Fruit fly (Drosophila melanogaster): ENCODE measurements around the gene CG3368.
A peak's percentile ranks its signal among the peaks of the same experiment; 100 is the strongest.

The CG3368 gene

DNA sequence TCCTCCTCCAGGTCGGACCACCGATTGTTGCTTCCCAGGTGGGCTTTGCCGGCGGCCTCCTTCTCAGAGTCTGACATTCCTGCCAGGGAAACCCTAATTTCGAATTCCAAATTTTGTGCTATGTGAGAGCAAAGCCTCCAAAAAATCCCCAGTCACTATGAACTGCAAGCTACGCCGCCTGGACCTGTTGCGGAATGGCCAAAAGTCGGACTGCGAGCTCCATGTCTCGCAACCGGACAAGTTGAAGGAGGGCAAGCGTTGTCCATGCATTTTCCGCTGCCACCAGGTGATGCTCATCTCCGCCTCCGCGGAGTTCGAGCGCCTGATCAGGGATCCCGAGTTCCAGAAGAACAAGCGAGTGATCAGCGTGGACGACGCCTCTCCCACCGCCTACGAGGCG, 18.2 kb upstream of the CG3368 start, which contains the start of the genes CG14262 and CG14260:
CG14262 (minus strand) TSS at position 101 of the 400 bp plus-strand sequence.
CG14260 (plus strand) TSS at position 128 of the 400 bp plus-strand sequence.
- TF ChIP-seq Hr78 (GFP tag; optimal IDR thresholded peaks at IDR 0.05) = no peak
- no peak for TF ChIP-seq Dif (GFP tag; optimal IDR thresholded peaks at IDR 0.05; ENCODE audit: partially characterized antibody)
- no peak for TF ChIP-seq fru (GFP tag; optimal IDR thresholded peaks at IDR 0.05)
- no peak for TF ChIP-seq dmrt93B (GFP tag; optimal IDR thresholded peaks at IDR 0.05)
- TF ChIP-seq Rel (GFP tag; optimal IDR thresholded peaks at IDR 0.05) = no peak
- TF ChIP-seq Rel (tag; optimal IDR thresholded peaks at IDR 0.05) = no peak
- TF ChIP-seq N (GFP tag; optimal IDR thresholded peaks at IDR 0.05) = no peak
- TF ChIP-seq CrebA (GFP tag; optimal IDR thresholded peaks at IDR 0.05; ENCODE audit: borderline replicate concordance) = no peak
- no peak for TF ChIP-seq CG9705 (GFP tag; optimal IDR thresholded peaks at IDR 0.05)
- TF ChIP-seq h (GFP tag; optimal IDR thresholded peaks at IDR 0.05) = no peak
- TF ChIP-seq tai (GFP tag; optimal IDR thresholded peaks at IDR 0.05) = no peak
- TF ChIP-seq jim (GFP tag; optimal IDR thresholded peaks at IDR 0.05) = no peak
- no peak for TF ChIP-seq HLH106 (tag; optimal IDR thresholded peaks at IDR 0.05)
- TF ChIP-seq Sp1 (GFP tag; optimal IDR thresholded peaks at IDR 0.05) = no peak
- no peak for TF ChIP-seq foxo (GFP tag; optimal IDR thresholded peaks at IDR 0.05)
- no peak for TF ChIP-seq psq (GFP tag; optimal IDR thresholded peaks at IDR 0.05)
- no peak for TF ChIP-seq br (GFP tag; optimal IDR thresholded peaks at IDR 0.05)

- no peak for TF ChIP-seq CG32264 (GFP tag; optimal IDR thresholded peaks at IDR 0.05)
- TF ChIP-seq dmrt93B (GFP tag; optimal IDR thresholded peaks at IDR 0.05) = no peak
- TF ChIP-seq rgr (GFP tag; optimal IDR thresholded peaks at IDR 0.05) = no peak
- no peak for TF ChIP-seq HLH106 (tag; optimal IDR thresholded peaks at IDR 0.05)
- no peak for TF ChIP-seq foxo (GFP tag; optimal IDR thresholded peaks at IDR 0.05)
- no peak for TF ChIP-seq Rel (GFP tag; optimal IDR thresholded peaks at IDR 0.05)
- peak; percentile 78 for TF ChIP-seq Rel (tag; optimal IDR thresholded peaks at IDR 0.05)
- no peak for TF ChIP-seq Hr78 (GFP tag; optimal IDR thresholded peaks at IDR 0.05)
Observed at dm6 chr3R:27270379-27271266, 13.0 kb upstream of the CG3368 start.

DNA sequence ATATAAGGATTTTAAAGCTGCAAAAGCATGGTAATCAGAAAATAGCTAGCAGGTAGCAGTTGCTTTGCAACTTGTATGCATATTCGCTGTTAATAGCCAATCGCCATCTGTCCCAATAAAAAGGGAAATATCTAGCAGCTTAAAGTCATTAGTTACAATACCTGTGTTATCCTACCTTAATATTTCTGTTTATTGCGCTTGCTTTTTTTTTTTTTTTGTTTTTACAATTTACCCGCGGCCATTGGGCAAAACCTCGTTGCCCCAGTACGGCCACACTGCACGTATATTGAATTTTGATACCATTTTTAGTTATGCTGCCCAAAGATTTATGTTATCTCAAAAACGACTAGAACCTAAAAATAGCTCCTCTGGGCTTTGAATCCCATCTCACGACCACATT, 11.3 kb upstream of the CG3368 start:
- peak; percentile 56 for TF ChIP-seq jim (GFP tag; optimal IDR thresholded peaks at IDR 0.05)
- peak; percentile 2 for TF ChIP-seq Myc (optimal IDR thresholded peaks at IDR 0.05)
- no peak for TF ChIP-seq N (GFP tag; optimal IDR thresholded peaks at IDR 0.05)

- no peak for TF ChIP-seq Abd-B (GFP tag; optimal IDR thresholded peaks at IDR 0.05)
- no peak for TF ChIP-seq brk (GFP tag; optimal IDR thresholded peaks at IDR 0.05)
- no peak for TF ChIP-seq HLH106 (tag; optimal IDR thresholded peaks at IDR 0.05)
- no peak for TF ChIP-seq sage (GFP tag; optimal IDR thresholded peaks at IDR 0.05)
- no peak for TF ChIP-seq CrebA (GFP tag; optimal IDR thresholded peaks at IDR 0.05; ENCODE audit: borderline replicate concordance)
- no peak for TF ChIP-seq Hnf4 (GFP tag; optimal IDR thresholded peaks at IDR 0.05)
- peak; percentile 16 for TF ChIP-seq dmrt93B (GFP tag; optimal IDR thresholded peaks at IDR 0.05)
- TF ChIP-seq OdsH (GFP tag; optimal IDR thresholded peaks at IDR 0.05) = peak; percentile 29
- no peak for TF ChIP-seq N (GFP tag; optimal IDR thresholded peaks at IDR 0.05)
- TF ChIP-seq Rel (GFP tag; optimal IDR thresholded peaks at IDR 0.05) = no peak
- peak; percentile 77 for TF ChIP-seq Rel (tag; optimal IDR thresholded peaks at IDR 0.05)
- TF ChIP-seq woc (GFP tag; optimal IDR thresholded peaks at IDR 0.05) = no peak
- peak; percentile 68 for TF ChIP-seq h (GFP tag; optimal IDR thresholded peaks at IDR 0.05)
- no peak for TF ChIP-seq jim (GFP tag; optimal IDR thresholded peaks at IDR 0.05)
- peak; percentile 48 for TF ChIP-seq ey (GFP tag; optimal IDR thresholded peaks at IDR 0.05)
- no peak for TF ChIP-seq tai (GFP tag; optimal IDR thresholded peaks at IDR 0.05)
- peak; percentile 54 for TF ChIP-seq rgr (GFP tag; optimal IDR thresholded peaks at IDR 0.05)
- peak; percentile 22 for TF ChIP-seq Sp1 (GFP tag; optimal IDR thresholded peaks at IDR 0.05)
- TF ChIP-seq br (GFP tag; optimal IDR thresholded peaks at IDR 0.05) = peak; percentile 32
- peak; percentile 11 for TF ChIP-seq psq (GFP tag; optimal IDR thresholded peaks at IDR 0.05)
- TF ChIP-seq Hr83 (GFP tag; optimal IDR thresholded peaks at IDR 0.05; ENCODE audit: poor library complexity, severe bottlenecking) = peak; percentile 59
- TF ChIP-seq usp (GFP tag; optimal IDR thresholded peaks at IDR 0.05) = no peak
- TF ChIP-seq dsf (GFP tag; optimal IDR thresholded peaks at IDR 0.05; ENCODE audit: borderline replicate concordance) = no peak
- peak; percentile 23 for TF ChIP-seq sv (GFP tag; optimal IDR thresholded peaks at IDR 0.05)
- TF ChIP-seq foxo (GFP tag; optimal IDR thresholded peaks at IDR 0.05) = peak; percentile 15 to 51
- TF ChIP-seq Myc (optimal IDR thresholded peaks at IDR 0.05) = peak; percentile 10
- no peak for TF ChIP-seq pan (optimal IDR thresholded peaks at IDR 0.05)
- TF ChIP-seq CG9705 (GFP tag; optimal IDR thresholded peaks at IDR 0.05) = no peak
- no peak for TF ChIP-seq Vsx2 (GFP tag; optimal IDR thresholded peaks at IDR 0.05; ENCODE audit: partially characterized antibody)
- TF ChIP-seq CG32264 (GFP tag; optimal IDR thresholded peaks at IDR 0.05) = no peak
- TF ChIP-seq Dfd (GFP tag; optimal IDR thresholded peaks at IDR 0.05) = no peak
- TF ChIP-seq Jra (GFP tag; optimal IDR thresholded peaks at IDR 0.05) = no peak
Observed at dm6 chr3R:27273118-27274062, 10.2 kb upstream of the CG3368 start, which contains the start of gene CG5934. CG5934 (plus strand) TSS chr3R:27273705.
